Fruit fly (Drosophila melanogaster): ENCODE measurements around the gene ogre.

- TF ChIP-seq Sin3A (optimal IDR thresholded peaks at IDR 0.05), result no peak
- TF ChIP-seq insv (optimal IDR thresholded peaks at IDR 0.05), result no peak
- no peak for TF ChIP-seq Myc (optimal IDR thresholded peaks at IDR 0.05)
These were observed 54.2 kb downstream of the ogre start for dm6 chrX:6936884-6937283.

Measured in Kc167 (cell line).